Worm (Caenorhabditis elegans) whole organism, early embryonic: Measurements from ENCODE around the gene nspe-7.

Experiments
- B0310.2 ChIP-seq: sonication (generic microtip); optimal IDR thresholded peaks from 2 replicates; lab custom pipeline; 2016; ENCODE audit warnings: mild to moderate bottlenecking, missing genetic modification characterization, missing compliant biosample characterization
- F13C5.2 ChIP-seq: sonication (generic microtip); optimal IDR thresholded peaks from 2 replicates; lab custom pipeline; 2017; ENCODE audit warnings: mild to moderate bottlenecking, missing genetic modification characterization, inconsistent platforms, missing compliant biosample characterization
- aly-1 ChIP-seq: sonication (generic microtip); optimal IDR thresholded peaks from 2 replicates; lab custom pipeline; 2016; ENCODE audit warnings: missing genetic modification characterization, missing compliant biosample characterization
- ama-1 ChIP-seq: fragments of 150-350 bp; optimal IDR thresholded peaks from 2 replicates; lab custom pipeline; 2014
- ets-7 ChIP-seq: sonication (generic microtip); optimal IDR thresholded peaks from 2 replicates; lab custom pipeline; 2016; ENCODE audit warnings: missing genotype, missing genetic modification characterization, missing compliant biosample characterization
- flt-1 ChIP-seq: fragments of 200-800 bp; sonication (Bioruptor generic); IDR thresholded peaks from 2 replicates; pipeline ENCODE4 v1.3.6; 2022; ENCODE audit warnings: missing genetic modification characterization, missing compliant biosample characterization
- hmbx-1 ChIP-seq: sonication (generic microtip); optimal IDR thresholded peaks from 2 replicates; lab custom pipeline; 2016; ENCODE audit warnings: mild to moderate bottlenecking, missing genetic modification characterization, missing compliant biosample characterization
- hmg-4 ChIP-seq: fragments of 200-800 bp; sonication (Bioruptor generic); optimal IDR thresholded peaks from 2 replicates; lab custom pipeline; 2018; ENCODE audit warnings: mild to moderate bottlenecking, missing genetic modification characterization, missing compliant biosample characterization
- tbx-37 ChIP-seq: fragments of 200-800 bp; sonication (Bioruptor generic); conservative IDR thresholded peaks from 2 replicates; pipeline ENCODE4 v1.3.6; 2022; ENCODE audit warnings: missing genetic modification reagents, missing genetic modification characterization, missing compliant biosample characterization

DNA sequence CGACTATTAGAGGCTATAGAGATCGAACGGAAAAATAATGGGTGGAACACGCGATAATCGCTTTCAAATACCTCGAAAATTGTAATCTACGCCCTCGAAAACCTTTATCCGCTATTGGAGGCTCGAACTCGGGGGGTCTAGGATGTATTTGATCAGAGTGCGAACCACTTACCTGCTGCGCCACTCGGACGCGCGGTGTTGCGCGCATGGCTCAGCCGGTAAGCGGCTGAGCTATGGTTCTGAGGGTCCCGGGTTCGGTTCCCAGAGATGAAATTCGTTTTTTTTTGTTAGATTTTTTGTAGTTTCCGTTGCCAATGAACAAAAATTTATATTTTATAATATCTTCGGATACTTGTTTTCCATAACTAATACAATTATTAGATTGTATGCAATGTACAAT lies 41.2 kb downstream of the nspe-7 start:
- TF ChIP-seq ama-1 (lab: Kevin White, UChicago) (no peak), hmg-4 (GFP tag; lab: Kevin White, UChicago) (no peak), F13C5.2 (tag; lab: Kevin White, UChicago) (no peak), hmbx-1 (tag; lab: Kevin White, UChicago) (no peak), B0310.2 (no peak), tbx-37 (GFP tag; lab: Robert Waterston, UW) (no peak), flt-1 (GFP tag; lab: Robert Waterston, UW) (no peak), aly-1 (tag; lab: Kevin White, UChicago) (no peak), ets-7 (tag; lab: Kevin White, UChicago) (no peak)
